Worm (Caenorhabditis elegans): ENCODE measurements around the gene plc-3.
A peak's percentile ranks its signal among the peaks of the same experiment; 100 is the strongest.

plc-3 gene

DNA sequence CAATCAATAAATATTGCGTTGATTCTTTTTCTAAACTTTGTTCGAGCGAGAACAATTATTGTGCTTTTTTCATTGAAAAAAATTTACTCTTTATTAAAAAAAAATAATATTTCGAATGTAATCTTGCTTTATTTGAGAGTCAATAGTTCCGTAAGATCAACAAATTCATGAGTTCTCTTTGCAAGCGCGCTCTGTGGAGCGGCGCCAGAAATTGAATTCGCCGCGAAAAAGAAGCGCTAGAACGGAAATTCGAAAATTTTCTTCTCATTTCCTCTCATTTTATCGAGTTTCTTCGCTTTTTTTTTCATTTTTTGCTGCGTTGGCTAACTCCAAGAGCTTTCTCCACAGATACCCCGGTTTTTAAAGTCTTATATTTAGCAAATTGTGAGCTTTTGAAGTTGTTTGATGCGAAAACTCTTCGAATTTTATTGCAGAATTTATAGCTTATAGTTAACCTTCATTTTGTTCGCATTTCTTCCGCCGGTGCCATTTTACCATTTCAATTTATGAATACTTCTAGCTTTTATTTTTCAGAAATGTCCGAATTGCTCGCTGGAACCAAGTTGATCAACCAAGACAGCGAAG is 25.5 kb upstream of the plc-3 start, which contains the start of gene R05H5.3 (continued):
- TF ChIP-seq jun-1 (tag; optimal IDR thresholded peaks at IDR 0.05) (no peak), nhr-25 (tag; optimal IDR thresholded peaks at IDR 0.05; ENCODE audit: borderline replicate concordance, insufficient read depth) (no peak), gei-8 (GFP tag; optimal IDR thresholded peaks at IDR 0.05) (no peak), mep-1 (tag; optimal IDR thresholded peaks at IDR 0.05) (no peak), cey-2 (tag; optimal IDR thresholded peaks at IDR 0.05; ENCODE audit: borderline replicate concordance, insufficient read depth) (no peak), F37D6.2 (tag; optimal IDR thresholded peaks at IDR 0.05) (no peak), ceh-44 (GFP tag; IDR thresholded peaks at IDR 0.05) (peak; percentile 71; the same call in 1 of the 2 replicates), pha-4 (GFP tag; IDR thresholded peaks at IDR 0.05) (no peak), pha-4 (tag; optimal IDR thresholded peaks at IDR 0.05) (no peak), rbr-2 (tag; optimal IDR thresholded peaks at IDR 0.05) (no peak), dmd-9 (GFP tag; IDR thresholded peaks at IDR 0.05) (no peak), ceh-32 (tag; optimal IDR thresholded peaks at IDR 0.05; ENCODE audit: poor library complexity) (no peak), daf-8 (GFP tag; IDR thresholded peaks at IDR 0.05) (no peak), ces-1 (GFP tag; optimal IDR thresholded peaks at IDR 0.05) (peak; percentile 70), dmd-6 (GFP tag; IDR thresholded peaks at IDR 0.05) (no peak), lir-3 (tag; optimal IDR thresholded peaks at IDR 0.05) (no peak), php-3 (GFP tag; IDR thresholded peaks at IDR 0.05) (no peak), lim-7 (GFP tag; IDR thresholded peaks at IDR 0.05) (no peak), lin-39 (tag; optimal IDR thresholded peaks at IDR 0.05) (no peak), tag-97 (GFP tag; IDR thresholded peaks at IDR 0.05) (no peak), sdz-12 (GFP tag; optimal IDR thresholded peaks at IDR 0.05) (no peak), vab-7 (GFP tag; IDR thresholded peaks at IDR 0.05) (no peak; the same call in 1 of the 2 replicates), zfp-3 (GFP tag; conservative IDR thresholded peaks at IDR 0.05) (no peak), pqm-1 (tag; optimal IDR thresholded peaks at IDR 0.05) (no peak), snpc-4 (tag; optimal IDR thresholded peaks at IDR 0.05) (no peak), ZK337.2 (GFP tag; IDR thresholded peaks at IDR 0.05) (no peak), nhr-77 (tag; optimal IDR thresholded peaks at IDR 0.05) (peak; percentile 63), ceh-62 (tag; optimal IDR thresholded peaks at IDR 0.05) (no peak), unc-62 (GFP tag; optimal IDR thresholded peaks at IDR 0.05 in 1 of 2) (no peak), unc-62 (tag; optimal IDR thresholded peaks at IDR 0.05) (no peak), ama-1 (optimal IDR thresholded peaks at IDR 0.05) (no peak), mdl-1 (tag; optimal IDR thresholded peaks at IDR 0.05) (no peak), F44E2.7 (GFP tag; IDR thresholded peaks at IDR 0.05) (no peak), hlh-30 (tag; optimal IDR thresholded peaks at IDR 0.05; ENCODE audit: insufficient read depth) (no peak), spr-3 (GFP tag; optimal IDR thresholded peaks at IDR 0.05) (no peak), set-16 (GFP tag; IDR thresholded peaks at IDR 0.05) (no peak), zag-1 (tag; optimal IDR thresholded peaks at IDR 0.05) (no peak), nhr-28 (tag; optimal IDR thresholded peaks at IDR 0.05) (peak; percentile 71), nhr-76 (tag; optimal IDR thresholded peaks at IDR 0.05) (no peak), nhr-11 (tag; optimal IDR thresholded peaks at IDR 0.05) (peak; percentile 80), nhr-237 (tag; optimal IDR thresholded peaks at IDR 0.05) (no peak), mxl-3 (GFP tag; optimal IDR thresholded peaks at IDR 0.05) (no peak), Y75B8A.6 (GFP tag; IDR thresholded peaks at IDR 0.05) (no peak), ceh-28 (tag; optimal IDR thresholded peaks at IDR 0.05) (no peak), saeg-2 (GFP tag; IDR thresholded peaks at IDR 0.05) (no peak), tra-1 (GFP tag; IDR thresholded peaks at IDR 0.05) (no peak), ztf-7 (tag; optimal IDR thresholded peaks at IDR 0.05) (no peak), dve-1 (tag; optimal IDR thresholded peaks at IDR 0.05; ENCODE audit: insufficient read depth) (no peak), fkh-10 (GFP tag; optimal IDR thresholded peaks at IDR 0.05) (peak; percentile 71), Y105C5A.15 (GFP tag; IDR thresholded peaks at IDR 0.05) (no peak), ztf-11 (tag; optimal IDR thresholded peaks at IDR 0.05) (no peak)

Data from whole organism, L4 larva.